Fruit fly (Drosophila melanogaster): ENCODE results near the gene fh.

Gene fh

dm6 chrX:9155134-9155533 lies 6.3 kb upstream of the fh start:
- TF ChIP-seq Med (GFP tag), result peak; percentile 63
- TF ChIP-seq tgo (GFP tag; IDR thresholded peaks at IDR 0.05), result peak; percentile 25; the same call in 1 of the 3 replicates
- TF ChIP-seq BEAF-32 (GFP tag; optimal IDR thresholded peaks at IDR 0.05), result no peak
- TF ChIP-seq zf30C (GFP tag; optimal IDR thresholded peaks at IDR 0.05), result peak; percentile 91
- TF ChIP-seq CG10267 (tag; optimal IDR thresholded peaks at IDR 0.05), result peak; percentile 68
- TF ChIP-seq NfI (GFP tag; optimal IDR thresholded peaks at IDR 0.05), result peak; percentile 30
- no peak for TF ChIP-seq tna (GFP tag; IDR thresholded peaks at IDR 0.05; ENCODE audit: partially characterized antibody)
- peak; percentile 59 for TF ChIP-seq CG12391 (tag; optimal IDR thresholded peaks at IDR 0.05)
- no peak for TF ChIP-seq sug (tag; optimal IDR thresholded peaks at IDR 0.05)
- TF ChIP-seq fu2 (GFP tag; optimal IDR thresholded peaks at IDR 0.05), result no peak
- 0 out of 2 replicates have a peak, but pooled peaks have one; percentile 39 for TF ChIP-seq ranshi (GFP tag; IDR thresholded peaks at IDR 0.05)
- TF ChIP-seq Xrp1 (GFP tag; IDR thresholded peaks at IDR 0.05), result peak; percentile 61
- TF ChIP-seq CG9609 (GFP tag; optimal IDR thresholded peaks at IDR 0.05), result no peak
- TF ChIP-seq nau (GFP tag; optimal IDR thresholded peaks at IDR 0.05), result no peak
- TF ChIP-seq CG16813 (GFP tag; IDR thresholded peaks at IDR 0.05; ENCODE audit: partially characterized antibody), result no peak
- no peak for TF ChIP-seq pnt (GFP tag; optimal IDR thresholded peaks at IDR 0.05)
- TF ChIP-seq CG4328 (GFP tag; optimal IDR thresholded peaks at IDR 0.05), result peak; percentile 63
- TF ChIP-seq sima (GFP tag; optimal IDR thresholded peaks at IDR 0.05), result no peak
- no peak for TF ChIP-seq Ravus (GFP tag; IDR thresholded peaks at IDR 0.05)
- TF ChIP-seq Eip74EF (GFP tag; optimal IDR thresholded peaks at IDR 0.05), result peak in 1 of 2 experiments; percentile 17
- peak; percentile 64; the same call in 2 of the 3 replicates for TF ChIP-seq CG17361 (GFP tag; IDR thresholded peaks at IDR 0.05)
- peak in 1 of 2 experiments; percentile 2 for TF ChIP-seq insv (GFP tag; optimal IDR thresholded peaks at IDR 0.05)
- TF ChIP-seq CG3995 (GFP tag; optimal IDR thresholded peaks at IDR 0.05), result peak; percentile 4
- TF ChIP-seq Nf-YC (tag; optimal IDR thresholded peaks at IDR 0.05), result peak; percentile 10
- TF ChIP-seq stwl (tag; optimal IDR thresholded peaks at IDR 0.05), result no peak
- TF ChIP-seq scrt (GFP tag; optimal IDR thresholded peaks at IDR 0.05), result peak; percentile 39
- peak; percentile 73 for TF ChIP-seq dmrt99B (tag; optimal IDR thresholded peaks at IDR 0.05)
- peak; percentile 58 for TF ChIP-seq CoRest (tag; optimal IDR thresholded peaks at IDR 0.05)
- TF ChIP-seq CG6683 (GFP tag; optimal IDR thresholded peaks at IDR 0.05), result peak; percentile 9
- TF ChIP-seq CG4820 (GFP tag; optimal IDR thresholded peaks at IDR 0.05), result peak; percentile 37
- no peak for TF ChIP-seq Asciz (GFP tag; optimal IDR thresholded peaks at IDR 0.05)
- peak; percentile 25 for TF ChIP-seq CG8359 (GFP tag; optimal IDR thresholded peaks at IDR 0.05; ENCODE audit: borderline replicate concordance)
- no peak for TF ChIP-seq Dfd (GFP tag; optimal IDR thresholded peaks at IDR 0.05)
- peak; percentile 67 for TF ChIP-seq CG2120 (GFP tag; optimal IDR thresholded peaks at IDR 0.05)
- peak; percentile 55 for TF ChIP-seq Xbp1 (GFP tag; optimal IDR thresholded peaks at IDR 0.05)
- TF ChIP-seq odd (GFP tag; optimal IDR thresholded peaks at IDR 0.05), result peak; percentile 20
- TF ChIP-seq CG11398 (GFP tag; optimal IDR thresholded peaks at IDR 0.05), result no peak
- TF ChIP-seq Fer2 (tag; optimal IDR thresholded peaks at IDR 0.05), result peak; percentile 23
- TF ChIP-seq mld (GFP tag; IDR thresholded peaks at IDR 0.05; ENCODE audit: partially characterized antibody), result no peak
- no peak for TF ChIP-seq sens-2 (GFP tag; IDR thresholded peaks at IDR 0.05)
- TF ChIP-seq CG18619 (GFP tag; optimal IDR thresholded peaks at IDR 0.05), result no peak
- peak; percentile 35 for TF ChIP-seq CG1529 (GFP tag; optimal IDR thresholded peaks at IDR 0.05)
- peak; percentile 46 for TF ChIP-seq Max (GFP tag; optimal IDR thresholded peaks at IDR 0.05)
- TF ChIP-seq Dek (tag; optimal IDR thresholded peaks at IDR 0.05), result peak; percentile 25
- TF ChIP-seq MBD-R2 (GFP tag; IDR thresholded peaks at IDR 0.05), result no peak
- peak; percentile 19 for TF ChIP-seq CG12299 (tag; optimal IDR thresholded peaks at IDR 0.05)
- no peak for TF ChIP-seq CG8281 (tag; optimal IDR thresholded peaks at IDR 0.05)
- peak; percentile 27 for TF ChIP-seq Dad (GFP tag; optimal IDR thresholded peaks at IDR 0.05)
- TF ChIP-seq CG18011 (GFP tag; optimal IDR thresholded peaks at IDR 0.05), result no peak
- TF ChIP-seq CG11560 (tag; IDR thresholded peaks at IDR 0.05), result no peak
